Fruit fly (Drosophila melanogaster): ENCODE results near the gene CG17781.

- TF ChIP-seq Hnf4 (GFP tag; optimal IDR thresholded peaks at IDR 0.05) (no peak), Jra (GFP tag; optimal IDR thresholded peaks at IDR 0.05) (no peak)
Observed at dm6 chr3R:24359957-24360356, 15.5 kb downstream of the CG17781 start, which contains the start of gene CG18528.

All from whole organism, wandering third instar larva.